Fruit fly (Drosophila melanogaster) whole organism, embryonic: ENCODE data around the gene witty.

Experiments used
- ATbp ChIP-seq: fragments of 200-800 bp; sonication (Bioruptor generic); optimal IDR thresholded peaks from 2 replicates; lab custom pipeline; 2017; ENCODE audit warnings: missing biosample characterization, mild to moderate bottlenecking, missing genetic modification characterization, missing genetic modification reagents
- Ada2b ChIP-seq: fragments of 200-800 bp; sonication (Bioruptor generic); IDR thresholded peaks from 2 replicates; pipeline ENCODE4 v1.3.6; 2022; ENCODE audit warnings: missing biosample characterization, missing genetic modification characterization
- Adf1 ChIP-seq: fragments of 200-800 bp; sonication (Bioruptor generic); IDR thresholded peaks from 2 replicates; pipeline ENCODE4 v1.3.6; 2022; ENCODE audit warnings: missing biosample characterization, missing genetic modification characterization
- Atf-2 ChIP-seq: fragments of 200-800 bp; sonication (Bioruptor generic); optimal IDR thresholded peaks from 2 replicates; lab custom pipeline; 2016; ENCODE audit warnings: missing biosample characterization, missing genetic modification characterization
- Atf6 ChIP-seq: fragments of 200-800 bp; sonication (Bioruptor generic); IDR thresholded peaks from 2 replicates; pipeline ENCODE4 v1.3.6; 2022; ENCODE audit warnings: missing biosample characterization, missing genetic modification characterization
- Awh ChIP-seq: fragments of 200-800 bp; sonication (Bioruptor generic); IDR thresholded peaks from 2 replicates; pipeline ENCODE4, ENCODE4 v1.3.6; 2022; ENCODE audit warnings: missing biosample characterization, missing genetic modification characterization
- BEAF-32 ChIP-seq: fragments of 200-800 bp; sonication (Bioruptor generic); optimal IDR thresholded peaks from 3 replicates; lab custom pipeline; 2017; ENCODE audit warnings: missing biosample characterization, missing genetic modification characterization, mild to moderate bottlenecking, moderate library complexity, missing genetic modification reagents
- C15 ChIP-seq: fragments of 200-800 bp; sonication (Bioruptor generic); IDR thresholded peaks from 3 replicates; pipeline ENCODE4 v1.3.6; 2022; ENCODE audit warnings: missing biosample characterization, missing genetic modification characterization
- CG11560 ChIP-seq: fragments of 200-800 bp; sonication (Bioruptor generic); IDR thresholded peaks from 3 replicates; pipeline ENCODE4 v1.3.6; 2022; ENCODE audit warnings: missing biosample characterization, missing genetic modification characterization
- CG12104 ChIP-seq: fragments of 200-800 bp; sonication (Bioruptor generic); optimal IDR thresholded peaks from 3 replicates; lab custom pipeline; 2016; ENCODE audit warnings: missing biosample characterization, missing genetic modification characterization
- CG15514 ChIP-seq: fragments of 200-800 bp; sonication (Bioruptor generic); optimal IDR thresholded peaks from 3 replicates; lab custom pipeline; 2017; ENCODE audit warnings: missing biosample characterization, missing genetic modification characterization, mild to moderate bottlenecking, moderate library complexity, missing genetic modification reagents
- CG1647 ChIP-seq: fragments of 200-800 bp; sonication (Bioruptor generic); optimal IDR thresholded peaks from 3 replicates; lab custom pipeline; 2016; ENCODE audit warnings: missing biosample characterization, missing genetic modification characterization
- CG16779 ChIP-seq: fragments of 200-800 bp; sonication (Bioruptor generic); IDR thresholded peaks from 2 replicates; pipeline ENCODE4 v1.3.6; 2022; ENCODE audit warnings: missing biosample characterization, missing genetic modification characterization
- CG17359 ChIP-seq: fragments of 200-800 bp; sonication (Bioruptor generic); optimal IDR thresholded peaks from 3 replicates; lab custom pipeline; 2018; ENCODE audit warnings: missing biosample characterization, mild to moderate bottlenecking, missing genetic modification characterization, moderate library complexity
- CG17385 ChIP-seq: fragments of 200-800 bp; sonication (Bioruptor generic); optimal IDR thresholded peaks from 3 replicates; lab custom pipeline; 2018; ENCODE audit warnings: missing biosample characterization, mild to moderate bottlenecking, missing genetic modification characterization
- CG17829 ChIP-seq: fragments of 200-800 bp; optimal IDR thresholded peaks from 2 replicates; lab custom pipeline; 2019; ENCODE audit warnings: missing biosample characterization, mild to moderate bottlenecking, missing genetic modification characterization, moderate library complexity
- CG2875 ChIP-seq: fragments of 200-800 bp; sonication (Bioruptor generic); optimal IDR thresholded peaks from 2 replicates; lab custom pipeline; 2017; ENCODE audit warnings: missing biosample characterization, mild to moderate bottlenecking, missing genetic modification characterization, missing genetic modification reagents
- CG3065 ChIP-seq: fragments of 200-800 bp; sonication (Bioruptor generic); optimal IDR thresholded peaks from 2 replicates; lab custom pipeline; 2016; ENCODE audit warnings: missing biosample characterization, missing genetic modification characterization
- CG34422 ChIP-seq: fragments of 200-800 bp; sonication (Bioruptor generic); IDR thresholded peaks from 3 replicates; pipeline ENCODE4 v1.3.6; 2022; ENCODE audit warnings: missing biosample characterization, missing genetic modification characterization
- CG42726 ChIP-seq: fragments of 200-800 bp; sonication (Bioruptor generic); IDR thresholded peaks from 2 replicates; pipeline ENCODE4 v1.3.6; 2022; ENCODE audit warnings: missing biosample characterization, missing genetic modification characterization; ENCODE audit not compliant: partially characterized antibody
- CG6854 ChIP-seq: fragments of 200-800 bp; sonication (Bioruptor generic); optimal IDR thresholded peaks from 3 replicates; lab custom pipeline; 2017; ENCODE audit warnings: missing biosample characterization, mild to moderate bottlenecking, missing genetic modification characterization
- CG7745 ChIP-seq: fragments of 200-800 bp; sonication (Bioruptor generic); optimal IDR thresholded peaks from 2 replicates; lab custom pipeline; 2018; ENCODE audit warnings: missing biosample characterization, mild to moderate bottlenecking, missing genetic modification characterization, moderate library complexity
- CG9609 ChIP-seq: fragments of 200-800 bp; sonication (Bioruptor generic); optimal IDR thresholded peaks from 3 replicates; lab custom pipeline; 2016; ENCODE audit warnings: missing biosample characterization, missing genetic modification characterization
- CG9876 ChIP-seq: fragments of 200-800 bp; sonication (Bioruptor generic); optimal IDR thresholded peaks from 2 replicates; lab custom pipeline; 2016; ENCODE audit warnings: missing biosample characterization, missing genetic modification characterization
- CoRest ChIP-seq: fragments of 200-800 bp; sonication (Bioruptor generic); optimal IDR thresholded peaks from 3 replicates; lab custom pipeline; 2018; ENCODE audit warnings: missing biosample characterization, mild to moderate bottlenecking, missing genetic modification characterization, moderate library complexity
- Doc3 ChIP-seq: fragments of 200-800 bp; sonication (Bioruptor generic); IDR thresholded peaks from 3 replicates; pipeline ENCODE4 v1.3.6; 2022; ENCODE audit warnings: missing biosample characterization, missing genetic modification characterization; ENCODE audit not compliant: partially characterized antibody
- Dref ChIP-seq: fragments of 200-800 bp; sonication (Bioruptor generic); IDR thresholded peaks from 2 replicates; pipeline ENCODE4 v1.3.6; 2022; ENCODE audit warnings: missing biosample characterization, missing genetic modification characterization
- HHEX ChIP-seq: fragments of 200-800 bp; sonication (Bioruptor generic); optimal IDR thresholded peaks from 3 replicates; lab custom pipeline; 2017; ENCODE audit warnings: missing biosample characterization, mild to moderate bottlenecking, missing genetic modification characterization, missing genetic modification reagents
- HLHmδ ChIP-seq: fragments of 200-800 bp; sonication (Bioruptor generic); optimal IDR thresholded peaks from 2 replicates; lab custom pipeline; 2018; ENCODE audit warnings: missing biosample characterization, mild to moderate bottlenecking, missing genetic modification characterization, moderate library complexity
- HmgZ ChIP-seq: fragments of 200-800 bp; sonication (Bioruptor generic); optimal IDR thresholded peaks from 2 replicates; lab custom pipeline; 2018; ENCODE audit warnings: missing biosample characterization, mild to moderate bottlenecking, missing genetic modification characterization
- Hr39 ChIP-seq: fragments of >200 bp; optimal IDR thresholded peaks from 2 replicates; lab custom pipeline; 2017
- NC2α ChIP-seq: fragments of 200-800 bp; sonication (Bioruptor generic); optimal IDR thresholded peaks from 2 replicates; lab custom pipeline; 2016; ENCODE audit warnings: missing biosample characterization, missing genetic modification characterization
- Sry-δ ChIP-seq: fragments of 200-800 bp; sonication (Bioruptor generic); optimal IDR thresholded peaks from 2 replicates; lab custom pipeline; 2016; ENCODE audit warnings: missing biosample characterization, missing genetic modification characterization
- Stat92E ChIP-seq, 3 experiments: fragments of >200 bp in 2 of 3; fragments of 200-800 bp in 1 of 3; sonication (Bioruptor generic) in 1 of 3; optimal IDR thresholded peaks; 2 replicates each; lab custom pipeline; 2017 to 2019; ENCODE audit warnings: missing biosample characterization in 3 of 3, missing genetic modification characterization in 3 of 3, mild to moderate bottlenecking in 1 of 3, moderate library complexity in 1 of 3
- Tbp ChIP-seq: fragments of >200 bp; optimal IDR thresholded peaks from 2 replicates; lab custom pipeline; 2018; ENCODE audit warnings: missing biosample characterization, missing genetic modification characterization
- chinmo ChIP-seq: fragments of 200-800 bp; sonication (Bioruptor generic); IDR thresholded peaks from 4 replicates; pipeline ENCODE4 v1.3.6; 2022; ENCODE audit warnings: missing biosample characterization, missing genetic modification characterization; ENCODE audit not compliant: partially characterized antibody
- crp ChIP-seq, 2 experiments: fragments of 200-800 bp; sonication (Bioruptor generic); optimal IDR thresholded peaks; 2 replicates in 1 of 2; 3 replicates in 1 of 2; lab custom pipeline; 2017; ENCODE audit warnings: missing biosample characterization in 2 of 2, missing genetic modification characterization in 2 of 2, mild to moderate bottlenecking in 1 of 2, moderate library complexity in 1 of 2
- da ChIP-seq: fragments of 200-800 bp; sonication (Bioruptor generic); optimal IDR thresholded peaks from 2 replicates; lab custom pipeline; 2016; ENCODE audit warnings: missing biosample characterization, missing genetic modification characterization
- dimm ChIP-seq: fragments of 200-800 bp; sonication (Bioruptor generic); IDR thresholded peaks from 2 replicates; pipeline ENCODE4 v1.3.6; 2022; ENCODE audit warnings: missing biosample characterization, missing genetic modification characterization
- fd64A ChIP-seq: fragments of 200-800 bp; sonication (Bioruptor generic); optimal IDR thresholded peaks from 3 replicates; lab custom pipeline; 2018; ENCODE audit warnings: missing biosample characterization, mild to moderate bottlenecking, missing genetic modification characterization
- gcm2 ChIP-seq: fragments of 200-800 bp; sonication (Bioruptor generic); optimal IDR thresholded peaks from 2 replicates; lab custom pipeline; 2016; ENCODE audit warnings: missing biosample characterization, missing genetic modification characterization
- hb ChIP-seq: fragments of 200-800 bp; sonication (Bioruptor generic); IDR thresholded peaks from 3 replicates; pipeline ENCODE4 v1.3.6; 2022; ENCODE audit warnings: missing biosample characterization, missing genetic modification characterization; ENCODE audit not compliant: partially characterized antibody
- her ChIP-seq: fragments of 200-800 bp; sonication (Bioruptor generic); optimal IDR thresholded peaks from 2 replicates; lab custom pipeline; 2016; ENCODE audit warnings: missing biosample characterization, missing genetic modification characterization
- hkb ChIP-seq, 2 experiments: fragments of 200-800 bp in 1 of 2; fragments of >200 bp in 1 of 2; sonication (Bioruptor generic) in 1 of 2; IDR thresholded peaks in 1 of 2; optimal IDR thresholded peaks in 1 of 2; 2 replicates each; pipeline versions ENCODE4 v1.3.6 to Lab custom; 2017 to 2022; ENCODE audit warnings: missing biosample characterization in 1 of 2, missing genetic modification characterization in 1 of 2
- insv ChIP-seq, 2 experiments: fragments of 200-800 bp; sonication (Bioruptor generic); optimal IDR thresholded peaks; 3 replicates each; lab custom pipeline; 2016 to 2018; ENCODE audit warnings: missing biosample characterization in 2 of 2, missing genetic modification characterization in 2 of 2
- nerfin-1 ChIP-seq: fragments of 200-800 bp; sonication (Bioruptor generic); optimal IDR thresholded peaks from 3 replicates; lab custom pipeline; 2019; ENCODE audit warnings: missing biosample characterization, mild to moderate bottlenecking, missing genetic modification characterization, moderate library complexity
- trh ChIP-seq: fragments of 200-800 bp; sonication (Bioruptor generic); optimal IDR thresholded peaks from 2 replicates; lab custom pipeline; 2016; ENCODE audit warnings: missing biosample characterization, missing genetic modification characterization
- usp ChIP-seq: fragments of >200 bp; optimal IDR thresholded peaks from 2 replicates; lab custom pipeline; 2017; ENCODE audit warnings: missing biosample characterization, missing genetic modification characterization
- zfh1 ChIP-seq: fragments of 200-800 bp; sonication (Bioruptor generic); IDR thresholded peaks from 3 replicates; pipeline ENCODE4 v1.3.6; 2022; ENCODE audit warnings: missing biosample characterization, missing genetic modification characterization

witty gene

DNA sequence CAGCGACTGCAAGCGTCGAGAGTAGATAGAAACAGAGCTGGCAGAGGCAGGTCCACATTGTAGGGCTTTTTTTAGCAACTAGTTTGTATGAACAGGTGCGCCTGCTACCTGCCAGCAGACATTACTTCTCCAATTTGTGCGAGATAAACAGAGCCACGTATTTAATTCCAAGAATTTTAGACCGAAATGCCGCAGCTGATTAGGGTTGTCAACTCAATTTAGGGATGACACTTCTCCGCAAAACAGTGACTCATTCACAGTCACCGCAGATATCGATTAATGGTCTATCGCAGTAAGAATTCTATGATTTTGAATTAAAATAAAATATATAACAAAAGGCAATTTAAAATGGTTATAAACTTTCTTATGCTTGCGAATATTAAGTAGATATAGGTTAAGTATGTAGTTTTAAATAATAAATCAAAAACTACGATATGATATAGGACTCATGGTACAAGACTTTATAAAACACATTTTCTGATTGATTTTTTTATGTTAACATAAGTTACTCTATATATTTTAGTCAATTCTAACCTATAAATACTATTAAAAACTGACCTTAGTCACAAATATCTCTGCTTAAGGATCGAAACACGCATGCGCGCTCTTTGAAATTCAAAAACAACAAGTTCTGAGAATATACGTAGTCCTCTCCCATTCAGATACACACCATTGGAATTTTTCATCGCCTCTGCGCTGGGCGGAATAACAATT is 35.2 kb upstream of the witty start, which contains the start of the genes wol and Scgalpha (continued):
- TF ChIP-seq dimm, result no peak
- peak; percentile 72; the same call in 1 of the 2 replicates for TF ChIP-seq Adf1 (GFP tag; lab: Robert Waterston, UW)
- no peak for TF ChIP-seq CG3065 (GFP tag; lab: Kevin White, UChicago)
- no peak for TF ChIP-seq C15 (GFP tag; lab: Robert Waterston, UW)
- TF ChIP-seq insv (GFP tag; optimal IDR thresholded peaks at IDR 0.05; lab: Kevin White, UChicago), result peak in 1 of 2 experiments; percentile 60
- TF ChIP-seq crp (GFP tag; optimal IDR thresholded peaks at IDR 0.05; lab: Kevin White, UChicago), result peak in 1 of 2 experiments; percentile 76
- TF ChIP-seq CG42726, result peak; percentile 55; the same call in 1 of the 2 replicates
- TF ChIP-seq Stat92E (GFP tag; optimal IDR thresholded peaks at IDR 0.05; lab: Kevin White, UChicago), result peak in 1 of 3 experiments; percentile 97
- TF ChIP-seq BEAF-32 (GFP tag; lab: Kevin White, UChicago), result peak; percentile 65
- TF ChIP-seq ATbp (GFP tag; lab: Kevin White, UChicago), result no peak
- no peak for TF ChIP-seq gcm2 (GFP tag; lab: Kevin White, UChicago)
- peak; percentile 81 for TF ChIP-seq Sry-δ
- TF ChIP-seq fd64A, result no peak
- no peak for TF ChIP-seq Hr39 (lab: Kevin White, UChicago)
- peak; percentile 52; the same call in 2 of the 3 replicates for TF ChIP-seq Doc3 (GFP tag; lab: Robert Waterston, UW)
- TF ChIP-seq CG9609 (GFP tag; lab: Kevin White, UChicago), result no peak
- no peak for TF ChIP-seq Awh
- TF ChIP-seq CG9876 (GFP tag; lab: Kevin White, UChicago), result no peak
- TF ChIP-seq HLHmδ (GFP tag; lab: Kevin White, UChicago), result no peak
- no peak for TF ChIP-seq zfh1
- TF ChIP-seq NC2α (GFP tag; lab: Kevin White, UChicago), result no peak
- no peak for TF ChIP-seq hb (GFP tag; lab: Robert Waterston, UW)
- TF ChIP-seq her (GFP tag; lab: Kevin White, UChicago), result no peak
- TF ChIP-seq CoRest (tag; lab: Kevin White, UChicago), result peak; percentile 23
- TF ChIP-seq Dref (GFP tag; lab: Robert Waterston, UW), result peak; percentile 84
- no peak for TF ChIP-seq CG12104 (GFP tag; lab: Kevin White, UChicago)
- no peak for TF ChIP-seq hkb (optimal IDR thresholded peaks at IDR 0.05; lab: Kevin White, UChicago)
- TF ChIP-seq hkb (GFP tag; IDR thresholded peaks at IDR 0.05; lab: Robert Waterston, UW), result no peak
- TF ChIP-seq CG17829, result no peak
- TF ChIP-seq Ada2b (GFP tag; lab: Robert Waterston, UW), result no peak
- TF ChIP-seq CG7745 (tag; lab: Kevin White, UChicago), result no peak
- no peak for TF ChIP-seq CG17359 (tag; lab: Kevin White, UChicago)
- TF ChIP-seq Atf6 (GFP tag; lab: Robert Waterston, UW), result no peak
- no peak for TF ChIP-seq Tbp (GFP tag; lab: Kevin White, UChicago)
- peak; percentile 58; the same call in 1 of the 4 replicates for TF ChIP-seq chinmo (GFP tag; lab: Robert Waterston, UW)
- no peak for TF ChIP-seq usp (GFP tag; lab: Kevin White, UChicago)
- no peak for TF ChIP-seq trh (GFP tag; lab: Kevin White, UChicago)
- TF ChIP-seq HmgZ, result peak; percentile 16
- no peak for TF ChIP-seq da (GFP tag; lab: Kevin White, UChicago)
- no peak for TF ChIP-seq CG11560
- peak; percentile 81 for TF ChIP-seq nerfin-1
- no peak for TF ChIP-seq CG1647 (GFP tag; lab: Kevin White, UChicago)
- TF ChIP-seq CG2875 (GFP tag; lab: Kevin White, UChicago), result no peak
- no peak for TF ChIP-seq CG15514 (GFP tag; lab: Kevin White, UChicago)
- TF ChIP-seq CG6854 (GFP tag; lab: Kevin White, UChicago), result no peak
- no peak; the same call in 2 of the 3 replicates for TF ChIP-seq CG34422
- no peak for TF ChIP-seq CG16779 (GFP tag; lab: Robert Waterston, UW)
- TF ChIP-seq CG17385 (GFP tag; lab: Kevin White, UChicago), result no peak
- no peak for TF ChIP-seq Atf-2 (GFP tag; lab: Kevin White, UChicago)
- TF ChIP-seq HHEX, result no peak
